Worm (Caenorhabditis elegans): ENCODE results near the gene F53A2.1.

DNA sequence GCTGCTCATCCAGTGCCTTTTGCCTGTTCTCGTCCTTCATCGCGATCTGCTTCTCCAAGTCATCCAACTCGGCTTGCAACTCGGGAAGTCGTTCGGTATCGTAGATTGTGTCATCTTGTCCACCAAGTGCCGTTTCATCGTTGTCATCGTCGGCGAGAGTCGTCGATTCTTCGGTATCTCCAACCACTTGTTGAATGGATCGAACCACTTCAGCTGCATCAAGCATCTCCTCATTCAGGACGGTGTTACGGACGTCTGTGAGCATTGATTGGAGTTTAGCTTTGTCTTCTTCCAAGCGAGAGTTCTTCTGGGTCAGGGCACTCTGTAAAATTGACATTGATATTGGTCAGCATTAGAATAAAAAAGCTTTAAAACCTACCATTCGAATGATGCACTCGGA is 19.1 kb downstream of the F53A2.1 start:
- TF ChIP-seq ZK546.5 (tag; optimal IDR thresholded peaks at IDR 0.05), result no peak
- TF ChIP-seq nhr-28 (tag; optimal IDR thresholded peaks at IDR 0.05), result no peak
- TF ChIP-seq nhr-76 (tag; optimal IDR thresholded peaks at IDR 0.05), result no peak
- TF ChIP-seq pha-4 (tag; optimal IDR thresholded peaks at IDR 0.05), result no peak
- no peak for TF ChIP-seq elt-3 (tag; optimal IDR thresholded peaks at IDR 0.05)

Data from whole organism, L3 larva.